Worm (Caenorhabditis elegans) whole organism, L2 larva: ENCODE results near the gene E02H4.4.

Experiments used
- C34F6.9 ChIP-seq: fragments of 150-350 bp; optimal IDR thresholded peaks from 2 replicates; lab custom pipeline; 2014; ENCODE audit warnings: missing biosample characterization, missing genetic modification characterization
- R02D3.7 ChIP-seq: fragments of 150-350 bp; optimal IDR thresholded peaks from 2 replicates; lab custom pipeline; 2014; ENCODE audit warnings: missing biosample characterization, missing genetic modification characterization
- Y55F3AM.14 ChIP-seq: fragments of 200-800 bp; sonication (Bioruptor generic); optimal IDR thresholded peaks from 2 replicates; lab custom pipeline; 2018; ENCODE audit warnings: mild to moderate bottlenecking, missing genetic modification characterization, missing compliant biosample characterization
- ZK546.5 ChIP-seq: sonication (generic microtip); optimal IDR thresholded peaks from 2 replicates; lab custom pipeline; 2017; ENCODE audit warnings: missing biosample characterization, missing genetic modification characterization
- alr-1 ChIP-seq: fragments of 150-350 bp; optimal IDR thresholded peaks from 2 replicates; lab custom pipeline; 2014; ENCODE audit warnings: missing biosample characterization, missing genetic modification characterization
- blmp-1 ChIP-seq: sonication (generic microtip); optimal IDR thresholded peaks from 2 replicates; lab custom pipeline; 2017; ENCODE audit warnings: missing genetic modification characterization, mild to moderate bottlenecking, missing compliant biosample characterization, antibody characterized with exemption, moderate library complexity; ENCODE audit not compliant: insufficient read depth
- ceh-16 ChIP-seq: fragments of 150-350 bp; optimal IDR thresholded peaks from 2 replicates; lab custom pipeline; 2014; ENCODE audit warnings: missing biosample characterization, missing genetic modification characterization
- crh-2 ChIP-seq: sonication (generic microtip); optimal IDR thresholded peaks from 2 replicates; lab custom pipeline; 2017; ENCODE audit warnings: missing biosample characterization, missing genetic modification characterization
- dmd-4 ChIP-seq: sonication (generic microtip); optimal IDR thresholded peaks from 2 replicates; lab custom pipeline; 2017; ENCODE audit warnings: missing biosample characterization, missing genetic modification characterization
- egl-27 ChIP-seq: sonication (generic microtip); optimal IDR thresholded peaks from 3 replicates; lab custom pipeline; 2017; ENCODE audit warnings: missing biosample characterization, missing genetic modification reagents, missing genetic modification characterization
- elt-1 ChIP-seq: fragments of 150-350 bp; optimal IDR thresholded peaks from 2 replicates; lab custom pipeline; 2014; ENCODE audit warnings: missing biosample characterization, missing genetic modification characterization
- elt-3 ChIP-seq: sonication (generic microtip); optimal IDR thresholded peaks from 2 replicates; lab custom pipeline; 2017; ENCODE audit warnings: missing biosample characterization, missing genetic modification characterization
- fos-1 ChIP-seq: fragments of 150-350 bp; optimal IDR thresholded peaks from 2 replicates; lab custom pipeline; 2014; ENCODE audit warnings: missing biosample characterization, missing genetic modification characterization
- lin-11 ChIP-seq: fragments of 150-350 bp; sonication (generic microtip); optimal IDR thresholded peaks from 2 replicates; lab custom pipeline; 2014; ENCODE audit warnings: missing biosample characterization, missing genetic modification characterization, inconsistent platforms, mixed read lengths
- lin-13 ChIP-seq: fragments of 150-350 bp; optimal IDR thresholded peaks from 2 replicates; lab custom pipeline; 2014; ENCODE audit warnings: missing biosample characterization, missing genetic modification reagents, missing genetic modification characterization
- lin-39 ChIP-seq: fragments of 150-350 bp; optimal IDR thresholded peaks from 2 replicates; lab custom pipeline; 2014; ENCODE audit warnings: missing biosample characterization, missing genetic modification reagents, missing genetic modification characterization
- lsy-2 ChIP-seq, 2 experiments: fragments of 150-350 bp in 1 of 2; sonication (generic microtip) in 1 of 2; optimal IDR thresholded peaks; 2 replicates each; lab custom pipeline; 2014 to 2017; ENCODE audit warnings: missing biosample characterization in 2 of 2, missing genetic modification characterization in 2 of 2
- mab-5 ChIP-seq: fragments of 150-350 bp; optimal IDR thresholded peaks from 2 replicates; lab custom pipeline; 2014; ENCODE audit warnings: missing biosample characterization, missing genetic modification characterization
- mbf-1 ChIP-seq: sonication (generic microtip); optimal IDR thresholded peaks from 2 replicates; lab custom pipeline; 2017; ENCODE audit warnings: missing biosample characterization, missing genetic modification characterization
- mdl-1 ChIP-seq, 2 experiments: fragments of 150-350 bp in 1 of 2; sonication (generic microtip) in 1 of 2; optimal IDR thresholded peaks; 2 replicates each; lab custom pipeline; 2017; ENCODE audit warnings: missing biosample characterization in 2 of 2, missing genetic modification characterization in 2 of 2
- nhr-10 ChIP-seq: sonication (generic microtip); optimal IDR thresholded peaks from 2 replicates; lab custom pipeline; 2017; ENCODE audit warnings: missing biosample characterization, missing genetic modification characterization
- nhr-11 ChIP-seq: fragments of 150-350 bp; optimal IDR thresholded peaks from 2 replicates; lab custom pipeline; 2014; ENCODE audit warnings: missing biosample characterization, missing genetic modification characterization
- nhr-12 ChIP-seq: fragments of 150-350 bp; optimal IDR thresholded peaks from 2 replicates; lab custom pipeline; 2014; ENCODE audit warnings: missing biosample characterization, missing genetic modification characterization
- nhr-129 ChIP-seq: fragments of 150-350 bp; optimal IDR thresholded peaks from 2 replicates; lab custom pipeline; 2014; ENCODE audit warnings: missing biosample characterization, missing genetic modification characterization
- nhr-21 ChIP-seq: fragments of 150-350 bp; optimal IDR thresholded peaks from 2 replicates; lab custom pipeline; 2014; ENCODE audit warnings: missing biosample characterization, missing genetic modification characterization
- nhr-23 ChIP-seq: fragments of 150-350 bp; optimal IDR thresholded peaks from 2 replicates; lab custom pipeline; 2014; ENCODE audit warnings: missing biosample characterization, missing genetic modification reagents, missing genetic modification characterization
- nhr-237 ChIP-seq: fragments of 150-350 bp; optimal IDR thresholded peaks from 2 replicates; lab custom pipeline; 2014; ENCODE audit warnings: missing biosample characterization, missing genetic modification characterization
- nhr-25 ChIP-seq: fragments of 150-350 bp; sonication (generic microtip); optimal IDR thresholded peaks from 3 replicates; lab custom pipeline; 2014; ENCODE audit warnings: missing biosample characterization, missing genetic modification characterization
- nhr-6 ChIP-seq: fragments of 150-350 bp; optimal IDR thresholded peaks from 2 replicates; lab custom pipeline; 2014; ENCODE audit warnings: missing biosample characterization, missing genetic modification characterization
- nhr-77 ChIP-seq: fragments of 150-350 bp; optimal IDR thresholded peaks from 2 replicates; lab custom pipeline; 2014; ENCODE audit warnings: missing biosample characterization, missing genetic modification characterization
- peb-1 ChIP-seq: fragments of 150-350 bp; optimal IDR thresholded peaks from 2 replicates; lab custom pipeline; 2014; ENCODE audit warnings: missing biosample characterization, missing genetic modification characterization
- skn-1 ChIP-seq: sonication (generic microtip); optimal IDR thresholded peaks from 2 replicates; lab custom pipeline; 2017; ENCODE audit warnings: missing biosample characterization, missing genetic modification characterization
- snpc-4 ChIP-seq: fragments of 150-350 bp; optimal IDR thresholded peaks from 2 replicates; lab custom pipeline; 2014; ENCODE audit warnings: missing biosample characterization, missing genetic modification characterization
- unc-39 ChIP-seq: fragments of 150-350 bp; optimal IDR thresholded peaks from 2 replicates; lab custom pipeline; 2014; ENCODE audit warnings: missing biosample characterization, missing genetic modification characterization
- unc-55 ChIP-seq: fragments of 150-350 bp; sonication (generic microtip); optimal IDR thresholded peaks from 3 replicates; lab custom pipeline; 2014; ENCODE audit warnings: missing biosample characterization, missing genetic modification reagents, missing genetic modification characterization
- unc-62 ChIP-seq: fragments of 150-350 bp; optimal IDR thresholded peaks from 2 replicates; lab custom pipeline; 2014; ENCODE audit warnings: missing biosample characterization, missing genetic modification reagents, missing genetic modification characterization
- ztf-11 ChIP-seq: sonication (generic microtip); optimal IDR thresholded peaks from 2 replicates; lab custom pipeline; 2017; ENCODE audit warnings: missing biosample characterization, missing genetic modification characterization

The E02H4.4 gene

ce11 chrX:14240205-14240604 lies 17.6 kb upstream of the E02H4.4 start:
- TF ChIP-seq nhr-12 = no peak
- TF ChIP-seq, all 48 proteins: peak for 0

- TF ChIP-seq alr-1 = no peak
- TF ChIP-seq C34F6.9 (tag; lab: Kevin White, UChicago) = no peak
- TF ChIP-seq peb-1 (tag; lab: Kevin White, UChicago) = no peak
- TF ChIP-seq nhr-25 (tag; lab: Kevin White, UChicago) = no peak
- no peak for TF ChIP-seq egl-27 (tag; lab: Kevin White, UChicago)
- TF ChIP-seq nhr-12 = no peak
- no peak for TF ChIP-seq skn-1 (tag; lab: Kevin White, UChicago)
- TF ChIP-seq nhr-237 = no peak
- no peak for TF ChIP-seq nhr-6 (tag; lab: Kevin White, UChicago)
- no peak for TF ChIP-seq elt-1
Measured at ce11 chrX:14241531-14241930, 16.2 kb upstream of the E02H4.4 start.

- no peak for TF ChIP-seq lsy-2 (tag; optimal IDR thresholded peaks at IDR 0.05; lab: Kevin White, UChicago)
- TF ChIP-seq nhr-11 = no peak
- TF ChIP-seq R02D3.7 = no peak
- TF ChIP-seq snpc-4 (tag; lab: Kevin White, UChicago) = no peak
Measured at ce11 chrX:14243345-14243961, 14.3 kb upstream of the E02H4.4 start, which contains the start of gene K04C1.3. Gene K04C1.3 (minus strand): TSS chrX:14243395.

DNA sequence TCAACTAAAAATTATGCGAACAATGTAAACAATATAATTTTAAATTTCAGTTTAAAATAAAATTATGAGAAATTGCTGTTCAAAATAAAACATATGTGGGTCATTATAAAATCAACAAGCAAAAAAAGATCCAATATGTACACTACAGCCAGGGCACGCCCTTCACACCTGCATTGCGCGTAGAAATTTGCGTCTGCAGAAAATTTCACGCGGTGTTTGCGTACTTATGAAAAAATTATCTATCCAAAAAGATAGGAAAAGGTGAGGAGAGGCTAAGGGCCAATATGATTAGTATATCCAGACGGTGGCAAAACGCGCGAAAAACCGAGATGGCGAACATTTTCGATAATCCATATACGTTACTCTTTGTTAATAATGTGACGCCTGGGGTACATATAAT lies 13.3 kb upstream of the E02H4.4 start:
- TF ChIP-seq ZK546.5 (no peak), unc-55 (GFP tag; lab: Kevin White, UChicago) (peak; percentile 2), lsy-2 (tag; optimal IDR thresholded peaks at IDR 0.05; lab: Kevin White, UChicago) (no peak), lin-13 (GFP tag; lab: Kevin White, UChicago) (peak; percentile 22), blmp-1 (no peak)

DNA sequence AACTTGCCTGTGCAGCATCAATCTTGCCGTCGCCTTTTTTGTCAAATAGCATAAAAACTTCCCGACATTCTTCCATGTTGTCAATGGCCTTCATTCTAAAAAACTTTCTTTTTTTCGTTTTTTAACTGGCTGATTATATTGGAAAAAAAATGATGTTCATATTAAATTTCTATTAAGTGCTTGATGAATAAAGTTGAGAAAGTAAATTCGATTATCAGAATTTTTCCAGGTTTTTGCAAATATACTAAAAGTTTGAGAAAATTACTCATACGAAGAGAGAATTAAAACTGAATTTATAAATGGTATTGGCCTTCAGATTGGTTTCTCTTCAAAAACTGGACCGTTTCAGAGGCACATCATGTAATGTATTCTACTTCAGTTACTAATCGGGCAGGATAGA lies 11.2 kb upstream of the E02H4.4 start, which contains the start of gene mlc-6:
mlc-6 (minus strand) TSS at position 101 of the 400 bp plus-strand sequence.
- TF ChIP-seq nhr-77 (no peak), nhr-10 (tag; lab: Kevin White, UChicago) (no peak), mab-5 (tag; lab: Kevin White, UChicago) (no peak), unc-62 (GFP tag; lab: Kevin White, UChicago) (no peak), Y55F3AM.14 (GFP tag; lab: Kevin White, UChicago) (no peak), unc-55 (GFP tag; lab: Kevin White, UChicago) (no peak), unc-39 (no peak), nhr-129 (tag; lab: Kevin White, UChicago) (no peak), fos-1 (tag; lab: Kevin White, UChicago) (no peak), crh-2 (tag; lab: Kevin White, UChicago) (no peak), mdl-1 (tag; optimal IDR thresholded peaks at IDR 0.05; lab: Kevin White, UChicago) (no peak), ztf-11 (tag; lab: Kevin White, UChicago) (no peak), nhr-237 (no peak), snpc-4 (tag; lab: Kevin White, UChicago) (no peak), ZK546.5 (no peak), dmd-4 (tag; lab: Kevin White, UChicago) (no peak), egl-27 (tag; lab: Kevin White, UChicago) (no peak), skn-1 (tag; lab: Kevin White, UChicago) (no peak), C34F6.9 (tag; lab: Kevin White, UChicago) (no peak), lsy-2 (tag; optimal IDR thresholded peaks at IDR 0.05; lab: Kevin White, UChicago) (no peak)
- TF ChIP-seq, all 48 proteins: peak for 0

DNA sequence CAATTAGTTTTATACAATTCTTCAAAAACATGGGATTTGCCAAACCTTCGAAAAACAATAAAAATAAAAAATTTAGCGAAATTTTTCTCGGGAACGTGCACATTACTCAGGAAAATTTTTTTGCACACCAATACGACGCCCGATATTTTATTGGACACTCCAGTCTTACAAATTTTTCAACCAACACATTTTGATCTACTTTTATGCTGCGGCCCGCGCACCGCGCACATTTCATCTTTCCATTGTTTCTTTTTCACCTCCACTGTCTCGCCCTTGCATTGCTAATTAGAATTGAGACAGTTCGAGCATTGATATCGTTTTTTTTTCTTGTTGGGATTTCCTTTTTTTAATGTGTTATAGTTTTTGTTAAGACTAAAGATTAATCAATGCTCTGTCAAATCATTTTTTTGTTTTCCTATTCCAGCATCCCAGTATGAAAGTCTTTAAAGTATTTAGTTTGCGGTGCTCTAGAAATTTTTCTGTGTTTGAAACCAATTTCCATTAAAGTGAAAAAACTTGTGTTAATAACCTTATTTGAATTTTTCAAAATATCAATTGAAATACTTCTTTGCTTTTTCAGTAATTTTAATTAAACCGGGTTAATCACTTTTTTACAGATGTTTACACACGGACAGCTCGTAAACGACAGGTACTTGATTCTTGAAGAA lies 10.2 kb upstream of the E02H4.4 start, which contains the start of gene K04C1.5:
K04C1.5 (plus strand) TSS at position 618 of the 668 bp plus-strand sequence.
- TF ChIP-seq skn-1 (tag; lab: Kevin White, UChicago) (no peak), nhr-77 (no peak), ceh-16 (tag; lab: Kevin White, UChicago) (no peak), nhr-21 (no peak), unc-39 (no peak), ztf-11 (tag; lab: Kevin White, UChicago) (no peak), blmp-1 (no peak), lsy-2 (tag; optimal IDR thresholded peaks at IDR 0.05; lab: Kevin White, UChicago) (no peak), egl-27 (tag; lab: Kevin White, UChicago) (no peak), nhr-23 (tag; lab: Kevin White, UChicago) (no peak), snpc-4 (tag; lab: Kevin White, UChicago) (no peak), lin-11 (tag; lab: Kevin White, UChicago) (no peak), mab-5 (tag; lab: Kevin White, UChicago) (no peak), lin-39 (tag; lab: Kevin White, UChicago) (no peak), lin-13 (GFP tag; lab: Kevin White, UChicago) (no peak), nhr-10 (tag; lab: Kevin White, UChicago) (no peak), dmd-4 (tag; lab: Kevin White, UChicago) (no peak), alr-1 (no peak), mbf-1 (no peak), elt-3 (tag; lab: Kevin White, UChicago) (no peak)
